Worm (Caenorhabditis elegans) whole organism, late embryonic: ENCODE measurements around the gene dnj-26.

ENCODE experiments used
- C38D4.7 ChIP-seq: fragments of 200-800 bp; sonication (Bioruptor generic); optimal IDR thresholded peaks from 2 replicates; lab custom pipeline; 2018; ENCODE audit warnings: mild to moderate bottlenecking, missing genetic modification characterization, moderate library complexity, missing compliant biosample characterization
- F13H6.1 ChIP-seq: sonication (generic microtip); optimal IDR thresholded peaks from 2 replicates; lab custom pipeline; 2016; ENCODE audit warnings: missing genetic modification characterization, missing compliant biosample characterization
- K09A11.1 ChIP-seq: sonication (generic microtip); optimal IDR thresholded peaks from 2 replicates; lab custom pipeline; 2017; ENCODE audit warnings: antibody characterized with exemption, mild to moderate bottlenecking, missing genetic modification characterization, missing compliant biosample characterization; ENCODE audit not compliant: insufficient read depth
- Y22D7AL.16 ChIP-seq: sonication (generic microtip); optimal IDR thresholded peaks from 2 replicates; lab custom pipeline; 2016; ENCODE audit warnings: missing genetic modification characterization, missing compliant biosample characterization
- ahr-1 ChIP-seq: sonication (generic microtip); optimal IDR thresholded peaks from 2 replicates; lab custom pipeline; 2016; ENCODE audit warnings: missing genetic modification characterization, missing compliant biosample characterization
- ceh-18 ChIP-seq: sonication (generic microtip); optimal IDR thresholded peaks from 2 replicates; lab custom pipeline; 2016; ENCODE audit warnings: missing genetic modification characterization, missing compliant biosample characterization
- ceh-19 ChIP-seq: fragments of 200-800 bp; sonication (Bioruptor generic); optimal IDR thresholded peaks from 2 replicates; lab custom pipeline; 2018; ENCODE audit warnings: mild to moderate bottlenecking, missing genetic modification characterization, missing compliant biosample characterization
- ceh-2 ChIP-seq: sonication (generic microtip); optimal IDR thresholded peaks from 2 replicates; lab custom pipeline; 2016; ENCODE audit warnings: missing genotype, missing genetic modification characterization, missing compliant biosample characterization
- ceh-22 ChIP-seq: sonication (generic microtip); optimal IDR thresholded peaks from 2 replicates; lab custom pipeline; 2017; ENCODE audit warnings: missing biosample characterization, missing genetic modification characterization
- ceh-31 ChIP-seq: sonication (generic microtip); optimal IDR thresholded peaks from 2 replicates; lab custom pipeline; 2016; ENCODE audit warnings: missing genetic modification characterization, missing compliant biosample characterization
- ceh-34 ChIP-seq: sonication (generic microtip); optimal IDR thresholded peaks from 2 replicates; lab custom pipeline; 2016; ENCODE audit warnings: mild to moderate bottlenecking, missing genetic modification characterization, missing compliant biosample characterization
- ceh-45 ChIP-seq: fragments of 200-800 bp; sonication (Bioruptor generic); IDR thresholded peaks from 2 replicates; pipeline ENCODE4 v1.3.6; 2022; ENCODE audit warnings: missing genetic modification reagents, missing genetic modification characterization, missing compliant biosample characterization
- ceh-48 ChIP-seq: sonication (generic microtip); optimal IDR thresholded peaks from 2 replicates; lab custom pipeline; 2016; ENCODE audit warnings: missing genetic modification characterization, inconsistent platforms, missing compliant biosample characterization
- ceh-9 ChIP-seq: sonication (generic microtip); optimal IDR thresholded peaks from 2 replicates; lab custom pipeline; 2016; ENCODE audit warnings: mild to moderate bottlenecking, missing genetic modification characterization, inconsistent platforms, missing compliant biosample characterization
- che-1 ChIP-seq: sonication (generic microtip); optimal IDR thresholded peaks from 2 replicates; lab custom pipeline; 2016; ENCODE audit warnings: mild to moderate bottlenecking, missing genetic modification characterization, missing compliant biosample characterization
- ets-4 ChIP-seq: sonication (generic microtip); optimal IDR thresholded peaks from 2 replicates; lab custom pipeline; 2016; ENCODE audit warnings: missing genetic modification characterization, missing compliant biosample characterization
- eyg-1 ChIP-seq: sonication (generic microtip); optimal IDR thresholded peaks from 2 replicates; lab custom pipeline; 2016; ENCODE audit warnings: missing genotype, missing genetic modification characterization, missing compliant biosample characterization
- fkh-10 ChIP-seq: fragments of 150-350 bp; optimal IDR thresholded peaks from 2 replicates; lab custom pipeline; 2014; ENCODE audit warnings: missing biosample characterization, missing genetic modification reagents, missing genetic modification characterization
- gmeb-2 ChIP-seq: sonication (generic microtip); optimal IDR thresholded peaks from 2 replicates; lab custom pipeline; 2016; ENCODE audit warnings: missing genetic modification characterization, inconsistent platforms, missing compliant biosample characterization
- hlh-15 ChIP-seq: sonication (generic microtip); optimal IDR thresholded peaks from 2 replicates; lab custom pipeline; 2016; ENCODE audit warnings: missing genetic modification characterization, missing compliant biosample characterization
- hlh-30 ChIP-seq: sonication (generic microtip); optimal IDR thresholded peaks from 2 replicates; lab custom pipeline; 2017; ENCODE audit warnings: antibody characterized with exemption, missing genetic modification characterization, missing compliant biosample characterization; ENCODE audit not compliant: insufficient read depth
- hlh-8 ChIP-seq: sonication (generic microtip); optimal IDR thresholded peaks from 2 replicates; lab custom pipeline; 2016; ENCODE audit warnings: missing genotype, missing genetic modification characterization, missing compliant biosample characterization
- lim-6 ChIP-seq: sonication (generic microtip); optimal IDR thresholded peaks from 2 replicates; lab custom pipeline; 2016; ENCODE audit warnings: missing genetic modification characterization, missing compliant biosample characterization
- lin-11 ChIP-seq: fragments of 200-800 bp; sonication (Bioruptor generic); optimal IDR thresholded peaks from 2 replicates; lab custom pipeline; 2018; ENCODE audit warnings: mild to moderate bottlenecking, missing genetic modification characterization, missing compliant biosample characterization
- mec-3 ChIP-seq: sonication (generic microtip); optimal IDR thresholded peaks from 2 replicates; lab custom pipeline; 2016; ENCODE audit warnings: borderline replicate concordance, missing genetic modification characterization, missing compliant biosample characterization
- nfya-1 ChIP-seq: sonication (generic microtip); optimal IDR thresholded peaks from 2 replicates; lab custom pipeline; 2017; ENCODE audit warnings: missing genetic modification characterization, mild to moderate bottlenecking, missing compliant biosample characterization, antibody characterized with exemption, moderate library complexity
- nhr-11 ChIP-seq: fragments of 150-350 bp; optimal IDR thresholded peaks from 2 replicates; lab custom pipeline; 2014; ENCODE audit warnings: missing biosample characterization, missing genetic modification characterization
- pag-3 ChIP-seq: sonication (generic microtip); optimal IDR thresholded peaks from 2 replicates; lab custom pipeline; 2016; ENCODE audit warnings: missing compliant biosample characterization, missing genetic modification characterization, borderline replicate concordance
- pax-1 ChIP-seq: fragments of 150-350 bp; optimal IDR thresholded peaks from 2 replicates; lab custom pipeline; 2014; ENCODE audit warnings: missing biosample characterization, missing genetic modification characterization
- pha-2 ChIP-seq: sonication (generic microtip); optimal IDR thresholded peaks from 2 replicates; lab custom pipeline; 2017; ENCODE audit warnings: mild to moderate bottlenecking, missing genetic modification characterization, missing compliant biosample characterization
- rnt-1 ChIP-seq: sonication (generic microtip); optimal IDR thresholded peaks from 2 replicates; lab custom pipeline; 2016; ENCODE audit warnings: missing genetic modification characterization, missing compliant biosample characterization
- sdc-2 ChIP-seq: sonication (generic microtip); optimal IDR thresholded peaks from 2 replicates; lab custom pipeline; 2016; ENCODE audit warnings: missing genotype, missing genetic modification characterization, missing compliant biosample characterization
- sox-2 ChIP-seq: fragments of 200-800 bp; sonication (Bioruptor generic); IDR thresholded peaks from 2 replicates; pipeline ENCODE4 v1.3.6; 2022; ENCODE audit warnings: missing genetic modification reagents, missing genetic modification characterization, missing compliant biosample characterization
- sox-4 ChIP-seq: sonication (generic microtip); optimal IDR thresholded peaks from 2 replicates; lab custom pipeline; 2017; ENCODE audit warnings: mild to moderate bottlenecking, missing genetic modification characterization, inconsistent platforms, missing compliant biosample characterization
- tbx-2 ChIP-seq: sonication (generic microtip); optimal IDR thresholded peaks from 2 replicates; lab custom pipeline; 2016; ENCODE audit warnings: missing genetic modification characterization, missing compliant biosample characterization
- tbx-7 ChIP-seq: sonication (generic microtip); optimal IDR thresholded peaks from 2 replicates; lab custom pipeline; 2016; ENCODE audit warnings: missing genotype, missing genetic modification characterization, missing compliant biosample characterization
- ttx-3 ChIP-seq: sonication (generic microtip); optimal IDR thresholded peaks from 2 replicates; lab custom pipeline; 2016; ENCODE audit warnings: missing genetic modification reagents, missing genetic modification characterization, missing compliant biosample characterization
- unc-42 ChIP-seq: sonication (generic microtip); optimal IDR thresholded peaks from 2 replicates; lab custom pipeline; 2016; ENCODE audit warnings: missing genotype, missing genetic modification characterization, missing compliant biosample characterization
- unc-55 ChIP-seq: sonication (generic microtip); optimal IDR thresholded peaks from 2 replicates; lab custom pipeline; 2017; ENCODE audit warnings: missing biosample characterization, missing genetic modification reagents, missing genetic modification characterization
- zip-5 ChIP-seq: sonication (generic microtip); optimal IDR thresholded peaks from 2 replicates; lab custom pipeline; 2016; ENCODE audit warnings: missing genetic modification characterization, missing compliant biosample characterization
- ztf-16 ChIP-seq: sonication (generic microtip); optimal IDR thresholded peaks from 2 replicates; lab custom pipeline; 2017; ENCODE audit warnings: missing genetic modification characterization, missing compliant biosample characterization

Gene dnj-26

ce11 chrIV:12275892-12276291 lies 23.4 kb upstream of the dnj-26 start, which contains the start of gene vps-8:
vps-8 (minus strand) TSS chrIV:12275992.
- TF ChIP-seq hlh-30 (tag; lab: Kevin White, UChicago) = no peak
- TF ChIP-seq tbx-2 = no peak
- TF ChIP-seq mec-3 = no peak
- no peak for TF ChIP-seq ztf-16 (tag; lab: Kevin White, UChicago)
- no peak for TF ChIP-seq sdc-2 (tag; lab: Kevin White, UChicago)
- TF ChIP-seq ceh-2 = no peak
- no peak for TF ChIP-seq ttx-3 (tag; lab: Kevin White, UChicago)
- TF ChIP-seq ceh-45 (GFP tag; lab: Robert Waterston, UW) = no peak
- TF ChIP-seq pha-2 = no peak
- TF ChIP-seq sox-4 (tag; lab: Kevin White, UChicago) = no peak

DNA sequence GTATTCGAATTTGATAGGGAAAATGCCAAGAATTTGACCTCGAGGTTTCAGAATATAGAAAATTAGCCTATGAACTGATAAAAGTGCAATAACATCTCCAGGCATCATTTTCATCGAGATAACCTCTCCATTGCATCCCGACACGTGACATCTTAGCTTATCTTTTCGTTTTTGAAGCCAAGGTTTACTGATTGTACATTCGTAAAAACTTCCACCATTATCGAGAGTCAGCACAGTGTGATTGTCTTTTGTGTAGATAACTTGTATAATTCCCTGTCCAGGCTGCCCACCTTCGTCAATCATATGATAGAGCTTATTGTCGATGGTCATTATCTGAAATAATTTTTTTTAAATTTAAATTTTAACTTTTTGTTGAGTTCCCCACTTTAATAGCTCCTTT lies 21.9 kb upstream of the dnj-26 start:
- TF ChIP-seq rnt-1 (tag; lab: Kevin White, UChicago) (no peak), C38D4.7 (GFP tag; lab: Kevin White, UChicago) (no peak), ets-4 (no peak), nhr-11 (tag; lab: Kevin White, UChicago) (no peak), ttx-3 (tag; lab: Kevin White, UChicago) (no peak), nfya-1 (tag; lab: Kevin White, UChicago) (no peak), pag-3 (no peak), ceh-34 (tag; lab: Kevin White, UChicago) (no peak), ceh-9 (tag; lab: Kevin White, UChicago) (no peak), gmeb-2 (no peak), ceh-31 (no peak), unc-55 (GFP tag; lab: Kevin White, UChicago) (no peak)
- TF ChIP-seq, all 69 proteins: peak for 0

DNA sequence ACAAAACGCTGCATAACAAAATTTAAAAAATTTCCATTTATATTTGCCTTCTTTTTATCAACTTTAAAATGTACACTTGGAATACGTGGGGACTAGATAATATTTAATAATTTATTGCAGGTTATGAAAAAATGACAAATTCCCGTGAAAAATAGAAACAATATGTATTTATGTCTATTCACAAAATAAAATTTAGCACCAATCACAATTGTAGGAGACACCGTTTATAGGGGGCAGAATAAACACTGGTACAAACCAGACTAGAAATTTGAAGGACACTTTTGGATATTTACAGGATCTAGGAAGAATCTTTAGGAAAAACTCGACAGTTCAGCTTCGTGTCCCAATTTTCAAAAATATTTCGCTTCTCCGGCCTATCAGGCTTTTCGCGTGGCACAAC lies 17.9 kb upstream of the dnj-26 start, which contains the start of gene C42C1.3:
Gene C42C1.3 (minus strand): TSS at position 101 of the 400 bp plus-strand sequence.
- TF ChIP-seq fkh-10 (GFP tag; lab: Kevin White, UChicago) (no peak), ceh-19 (GFP tag; lab: Kevin White, UChicago) (no peak), pax-1 (tag; lab: Kevin White, UChicago) (no peak), ceh-48 (tag; lab: Kevin White, UChicago) (no peak), K09A11.1 (tag; lab: Kevin White, UChicago) (no peak), sox-2 (GFP tag; lab: Robert Waterston, UW) (no peak), C38D4.7 (GFP tag; lab: Kevin White, UChicago) (no peak), rnt-1 (tag; lab: Kevin White, UChicago) (no peak), che-1 (tag; lab: Kevin White, UChicago) (no peak), eyg-1 (no peak), unc-55 (GFP tag; lab: Kevin White, UChicago) (no peak), tbx-7 (tag; lab: Kevin White, UChicago) (no peak), lim-6 (tag; lab: Kevin White, UChicago) (no peak), ceh-22 (tag; lab: Kevin White, UChicago) (no peak), ets-4 (no peak), ahr-1 (tag; lab: Kevin White, UChicago) (no peak)

ce11 chrIV:12268272-12269045 lies 16.0 kb upstream of the dnj-26 start, which contains the start of the genes ppm-1.H and rpl-34:
ppm-1.H (minus strand) TSS chrIV:12268322.
rpl-34 (plus strand) TSS chrIV:12268995.
- TF ChIP-seq ceh-18 (tag; lab: Kevin White, UChicago) = peak; percentile 21
- TF ChIP-seq ets-4 = no peak
- peak; percentile 36 for TF ChIP-seq tbx-2
- peak; percentile 51 for TF ChIP-seq ceh-48 (tag; lab: Kevin White, UChicago)
- TF ChIP-seq unc-42 = peak; percentile 57
- no peak for TF ChIP-seq lim-6 (tag; lab: Kevin White, UChicago)
- no peak for TF ChIP-seq F13H6.1 (tag; lab: Kevin White, UChicago)
- no peak for TF ChIP-seq sox-4 (tag; lab: Kevin White, UChicago)
- peak; percentile 39 for TF ChIP-seq zip-5
- TF ChIP-seq pax-1 (tag; lab: Kevin White, UChicago) = peak; percentile 50
- no peak for TF ChIP-seq hlh-15 (tag; lab: Kevin White, UChicago)
- peak; percentile 64 for TF ChIP-seq ceh-31
- peak; percentile 33 for TF ChIP-seq hlh-30 (tag; lab: Kevin White, UChicago)
- peak; percentile 34 for TF ChIP-seq hlh-8
- peak; percentile 14 for TF ChIP-seq ttx-3 (tag; lab: Kevin White, UChicago)
- peak; percentile 84 for TF ChIP-seq nfya-1 (tag; lab: Kevin White, UChicago)
- TF ChIP-seq ceh-34 (tag; lab: Kevin White, UChicago) = peak; percentile 39
- TF ChIP-seq unc-55 (GFP tag; lab: Kevin White, UChicago) = peak; percentile 58
- TF ChIP-seq lin-11 (tag; lab: Kevin White, UChicago) = no peak
- no peak for TF ChIP-seq Y22D7AL.16
- TF ChIP-seq pha-2 = no peak
